Worm (Caenorhabditis elegans) whole organism, L4 larva: ENCODE measurements around the gene his-74.
A peak's percentile ranks its signal among the peaks of the same experiment; 100 is the strongest.

ENCODE experiments used
- F26F4.8 ChIP-seq: fragments of 200-800 bp; sonication (Bioruptor generic); conservative IDR thresholded peaks from 2 replicates; pipeline ENCODE4 v1.3.6; 2022; ENCODE audit warnings: missing genetic modification characterization, missing compliant biosample characterization
- R02D3.7 ChIP-seq: fragments of 150-350 bp; sonication (generic microtip); optimal IDR thresholded peaks from 3 replicates; lab custom pipeline; 2014; ENCODE audit warnings: missing biosample characterization, missing genetic modification characterization
- T20F7.1 ChIP-seq: fragments of 200-800 bp; sonication (Bioruptor generic); optimal IDR thresholded peaks from 2 replicates; lab custom pipeline; 2018; ENCODE audit warnings: mild to moderate bottlenecking, missing genetic modification characterization, missing compliant biosample characterization
- Y5F2A.4 ChIP-seq: fragments of 200-800 bp; sonication (Bioruptor generic); optimal IDR thresholded peaks from 2 replicates; lab custom pipeline; 2018; ENCODE audit warnings: mild to moderate bottlenecking, missing genetic modification characterization, missing compliant biosample characterization
- aly-2 ChIP-seq: sonication (generic microtip); optimal IDR thresholded peaks from 2 replicates; lab custom pipeline; 2018; ENCODE audit warnings: missing biosample characterization, missing genetic modification characterization
- ceh-44 ChIP-seq: fragments of 200-800 bp; sonication (Bioruptor generic); IDR thresholded peaks from 2 replicates; pipeline ENCODE4 v1.3.6; 2022; ENCODE audit warnings: missing genetic modification reagents, missing genetic modification characterization, missing compliant biosample characterization
- daf-12 ChIP-seq: fragments of 150-350 bp; optimal IDR thresholded peaks from 2 replicates; lab custom pipeline; 2014; ENCODE audit warnings: missing biosample characterization, missing genetic modification reagents, missing genetic modification characterization
- daf-16 ChIP-seq, 3 experiments: sonication (generic microtip); optimal IDR thresholded peaks; 2 replicates each; lab custom pipeline; 2016 to 2017; ENCODE audit warnings: missing genetic modification characterization in 3 of 3, missing genetic modification reagents in 3 of 3, mild to moderate bottlenecking in 2 of 3, missing compliant biosample characterization in 2 of 3, missing biosample characterization in 1 of 3, moderate library complexity in 1 of 3
- dmd-6 ChIP-seq: fragments of 200-800 bp; sonication (Bioruptor generic); IDR thresholded peaks from 2 replicates; pipeline ENCODE4 v1.3.6; 2022; ENCODE audit warnings: missing genetic modification reagents, missing genetic modification characterization, missing compliant biosample characterization
- fkh-10 ChIP-seq: fragments of 150-350 bp; optimal IDR thresholded peaks from 2 replicates; lab custom pipeline; 2014; ENCODE audit warnings: missing biosample characterization, missing genetic modification reagents, missing genetic modification characterization
- hif-1 ChIP-seq, 2 experiments: sonication (generic microtip); optimal IDR thresholded peaks; 2 replicates each; lab custom pipeline; 2016 to 2017; ENCODE audit warnings: missing compliant biosample characterization in 2 of 2, missing genetic modification characterization in 2 of 2, missing genetic modification reagents in 2 of 2, missing genotype in 2 of 2, mild to moderate bottlenecking in 1 of 2
- hlh-11 ChIP-seq: fragments of 200-800 bp; sonication (Bioruptor generic); optimal IDR thresholded peaks from 2 replicates; lab custom pipeline; 2018; ENCODE audit warnings: mild to moderate bottlenecking, missing genetic modification characterization, missing compliant biosample characterization
- lin-29 ChIP-seq: fragments of 200-800 bp; sonication (Bioruptor generic); IDR thresholded peaks from 2 replicates; pipeline ENCODE4 v1.3.6; 2022; ENCODE audit warnings: missing genetic modification reagents, missing genetic modification characterization, missing compliant biosample characterization
- madf-5 ChIP-seq, 2 experiments: fragments of 200-800 bp; sonication (Bioruptor generic); IDR thresholded peaks; 2 replicates each; pipeline ENCODE4 v1.3.6; 2022; ENCODE audit warnings: missing compliant biosample characterization in 2 of 2, missing genetic modification characterization in 2 of 2
- madf-9 ChIP-seq: fragments of 200-800 bp; sonication (Bioruptor generic); conservative IDR thresholded peaks from 2 replicates; pipeline ENCODE4 v1.3.6; 2022; ENCODE audit warnings: missing genetic modification reagents, missing genetic modification characterization, missing compliant biosample characterization
- mep-1 ChIP-seq: fragments of 150-350 bp; sonication (generic microtip); optimal IDR thresholded peaks from 3 replicates; lab custom pipeline; 2014; ENCODE audit warnings: missing biosample characterization, missing genetic modification characterization
- mes-2 ChIP-seq: sonication (generic microtip); optimal IDR thresholded peaks from 2 replicates; lab custom pipeline; 2016; ENCODE audit warnings: missing genotype, mild to moderate bottlenecking, missing genetic modification characterization, missing compliant biosample characterization; ENCODE audit not compliant: poor library complexity, severe bottlenecking
- mxl-3 ChIP-seq: fragments of 200-800 bp; sonication (Bioruptor generic); optimal IDR thresholded peaks from 2 replicates; lab custom pipeline; 2018; ENCODE audit warnings: mild to moderate bottlenecking, missing genetic modification characterization, missing compliant biosample characterization
- nhr-10 ChIP-seq: fragments of 150-350 bp; optimal IDR thresholded peaks from 2 replicates; lab custom pipeline; 2014; ENCODE audit warnings: missing biosample characterization, missing genetic modification characterization
- nhr-11 ChIP-seq: fragments of 150-350 bp; optimal IDR thresholded peaks from 2 replicates; lab custom pipeline; 2014; ENCODE audit warnings: missing biosample characterization, missing genetic modification characterization
- nhr-25 ChIP-seq: sonication (generic microtip); optimal IDR thresholded peaks from 2 replicates; lab custom pipeline; 2017; ENCODE audit warnings: missing genetic modification characterization, mild to moderate bottlenecking, missing compliant biosample characterization, antibody characterized with exemption, moderate library complexity, borderline replicate concordance; ENCODE audit not compliant: insufficient read depth
- nhr-28 ChIP-seq: fragments of 150-350 bp; optimal IDR thresholded peaks from 2 replicates; lab custom pipeline; 2014; ENCODE audit warnings: missing biosample characterization, missing genetic modification characterization
- nhr-41 ChIP-seq: fragments of 200-800 bp; sonication (Bioruptor generic); IDR thresholded peaks from 2 replicates; pipeline ENCODE4 v1.3.6; 2022; ENCODE audit warnings: missing genetic modification reagents, missing genetic modification characterization, missing compliant biosample characterization
- nhr-42 ChIP-seq: fragments of 200-800 bp; sonication (Bioruptor generic); IDR thresholded peaks from 2 replicates; pipeline ENCODE4 v1.3.6; 2022; ENCODE audit warnings: missing genetic modification characterization, missing compliant biosample characterization
- nhr-48 ChIP-seq: sonication (generic microtip); optimal IDR thresholded peaks from 2 replicates; lab custom pipeline; 2016; ENCODE audit warnings: mild to moderate bottlenecking, missing genetic modification characterization, missing compliant biosample characterization
- php-3 ChIP-seq: fragments of 200-800 bp; sonication (Bioruptor generic); IDR thresholded peaks from 2 replicates; pipeline ENCODE4 v1.3.6; 2022; ENCODE audit warnings: missing genetic modification reagents, missing genetic modification characterization, missing compliant biosample characterization
- pqm-1 ChIP-seq: sonication (generic microtip); optimal IDR thresholded peaks from 2 replicates; lab custom pipeline; 2017; ENCODE audit warnings: missing biosample characterization, missing genetic modification characterization
- snpc-1.2 ChIP-seq: fragments of 200-800 bp; sonication (Bioruptor generic); IDR thresholded peaks from 2 replicates; pipeline ENCODE4 v1.3.6; 2022; ENCODE audit warnings: missing genetic modification reagents, missing genetic modification characterization, missing compliant biosample characterization
- spr-3 ChIP-seq: fragments of 200-800 bp; sonication (Bioruptor generic); optimal IDR thresholded peaks from 2 replicates; lab custom pipeline; 2018; ENCODE audit warnings: mild to moderate bottlenecking, missing genetic modification characterization, missing compliant biosample characterization
- tag-97 ChIP-seq: fragments of 200-800 bp; sonication (Bioruptor generic); IDR thresholded peaks from 2 replicates; pipeline ENCODE4 v1.3.6; 2022; ENCODE audit warnings: missing genetic modification characterization, missing compliant biosample characterization
- tra-1 ChIP-seq: fragments of 200-800 bp; sonication (Bioruptor generic); IDR thresholded peaks from 2 replicates; pipeline ENCODE4 v1.3.6; 2022; ENCODE audit warnings: missing genetic modification reagents, missing genetic modification characterization, missing compliant biosample characterization
- unc-62 ChIP-seq, 3 experiments: fragments of 150-350 bp in 1 of 3; sonication (generic microtip); optimal IDR thresholded peaks in 2 of 3; peaks in 1 of 3; 1 replicate in 1 of 3; 2 replicates in 2 of 3; lab custom pipeline; 2014 to 2017; ENCODE audit warnings: missing biosample characterization in 3 of 3, missing genetic modification characterization in 3 of 3, missing genetic modification reagents in 3 of 3, missing genotype in 1 of 3

The his-74 gene

ce11 chrV:12683205-12683604 lies 23.1 kb upstream of the his-74 start:
- peak in 1 of 2 experiments; percentile 37 for TF ChIP-seq daf-16 (GFP tag; optimal IDR thresholded peaks at IDR 0.05; lab: Kevin White, UChicago)
- TF ChIP-seq daf-16 (tag; optimal IDR thresholded peaks at IDR 0.05; lab: Kevin White, UChicago), result no peak
- TF ChIP-seq dmd-6 (GFP tag; lab: Robert Waterston, UW), result no peak
- TF ChIP-seq madf-5 (GFP tag; IDR thresholded peaks at IDR 0.05; lab: Robert Waterston, UW), result no peak
- no peak for TF ChIP-seq madf-9 (GFP tag; lab: Robert Waterston, UW)
- 0 out of 2 replicates have a peak, but pooled peaks have one; percentile 53 for TF ChIP-seq ceh-44 (GFP tag; lab: Robert Waterston, UW)
- TF ChIP-seq F26F4.8 (GFP tag; lab: Robert Waterston, UW), result no peak
- no peak for TF ChIP-seq php-3 (GFP tag; lab: Robert Waterston, UW)
- TF ChIP-seq nhr-48 (tag; lab: Kevin White, UChicago), result no peak
- TF ChIP-seq mep-1, result no peak

DNA sequence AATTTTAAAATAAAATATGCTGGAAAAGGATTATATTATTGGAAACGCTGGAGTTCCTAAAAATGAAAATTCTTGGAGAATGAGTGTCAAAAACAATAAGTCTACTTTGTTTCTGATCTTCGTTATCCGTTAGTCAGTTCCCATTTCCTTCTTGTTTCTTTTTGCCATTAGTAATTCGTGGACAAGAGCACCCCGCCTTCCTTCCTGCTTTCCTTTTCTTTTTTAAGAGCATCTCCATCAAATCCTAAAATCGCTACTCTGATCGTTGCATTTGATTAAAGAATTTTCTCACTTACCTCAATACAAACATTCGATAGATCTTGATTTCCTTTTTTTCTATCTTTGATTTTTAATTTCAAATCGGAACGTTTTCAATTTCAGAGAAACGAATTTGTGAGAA lies 19.7 kb upstream of the his-74 start, which contains the start of gene frpr-15:
TSS of gene frpr-15 (plus strand) at position 301 of the 400 bp plus-strand sequence.
- TF ChIP-seq lin-29 (GFP tag; lab: Robert Waterston, UW), result no peak
- peak in 1 of 2 experiments; percentile 33 for TF ChIP-seq unc-62 (GFP tag; optimal IDR thresholded peaks at IDR 0.05 in 1 of 2; lab: Kevin White, UChicago)
- no peak for TF ChIP-seq unc-62 (tag; optimal IDR thresholded peaks at IDR 0.05; lab: Kevin White, UChicago)
- TF ChIP-seq mxl-3 (GFP tag; lab: Kevin White, UChicago), result no peak

ce11 chrV:12679292-12679691 lies 19.2 kb upstream of the his-74 start:
- TF ChIP-seq aly-2 (tag; lab: Kevin White, UChicago) (no peak), nhr-11 (tag; lab: Kevin White, UChicago) (no peak), snpc-1.2 (GFP tag; lab: Robert Waterston, UW) (no peak), nhr-10 (no peak), R02D3.7 (tag; lab: Kevin White, UChicago) (no peak), tag-97 (no peak), T20F7.1 (GFP tag; lab: Kevin White, UChicago) (no peak), tra-1 (GFP tag; lab: Robert Waterston, UW) (no peak), nhr-28 (tag; lab: Kevin White, UChicago) (no peak), dmd-6 (GFP tag; lab: Robert Waterston, UW) (no peak), hif-1 (tag; optimal IDR thresholded peaks at IDR 0.05; lab: Kevin White, UChicago) (no peak), nhr-25 (tag; lab: Kevin White, UChicago) (no peak), hlh-11 (tag; lab: Kevin White, UChicago) (no peak), pqm-1 (no peak)

DNA sequence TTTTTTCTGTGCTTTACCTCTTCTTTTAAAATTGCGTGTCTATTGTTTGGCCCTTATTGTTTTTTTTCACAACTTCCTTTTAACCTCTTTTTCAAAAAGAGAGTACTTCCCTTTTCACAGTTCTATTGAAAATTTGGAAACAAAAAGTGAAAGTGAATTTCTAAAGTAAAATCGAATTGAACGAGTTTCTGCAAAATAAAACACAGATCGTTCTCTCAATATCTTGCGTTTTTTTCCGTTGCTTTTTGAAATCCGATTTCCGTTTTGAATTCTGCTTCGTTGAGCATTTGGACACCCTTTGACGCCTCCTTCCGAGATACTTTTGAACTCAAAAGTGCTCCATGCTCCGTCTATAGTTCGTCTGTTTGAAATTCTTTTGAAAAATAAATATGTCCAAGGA lies 16.2 kb upstream of the his-74 start:
- TF ChIP-seq fkh-10 (GFP tag; lab: Kevin White, UChicago), result peak; percentile 88
- TF ChIP-seq nhr-42 (GFP tag; lab: Robert Waterston, UW), result no peak

ce11 chrV:12673745-12674144 lies 13.6 kb upstream of the his-74 start:
- TF ChIP-seq fkh-10 (GFP tag; lab: Kevin White, UChicago) (peak; percentile 48), nhr-41 (no peak)

- TF ChIP-seq mes-2, result no peak
- TF ChIP-seq nhr-28 (tag; lab: Kevin White, UChicago), result no peak
- no peak for TF ChIP-seq Y5F2A.4
- no peak for TF ChIP-seq fkh-10 (GFP tag; lab: Kevin White, UChicago)
- no peak for TF ChIP-seq spr-3
- TF ChIP-seq daf-12, result no peak
- TF ChIP-seq mep-1, result no peak
Measured at ce11 chrV:12670607-12671006, 10.5 kb upstream of the his-74 start, which contains the start of gene srx-116. srx-116 (plus strand) TSS chrV:12670907.
